Worm (Caenorhabditis elegans): Measurements from ENCODE around the gene tag-266.

Gene tag-266

DNA sequence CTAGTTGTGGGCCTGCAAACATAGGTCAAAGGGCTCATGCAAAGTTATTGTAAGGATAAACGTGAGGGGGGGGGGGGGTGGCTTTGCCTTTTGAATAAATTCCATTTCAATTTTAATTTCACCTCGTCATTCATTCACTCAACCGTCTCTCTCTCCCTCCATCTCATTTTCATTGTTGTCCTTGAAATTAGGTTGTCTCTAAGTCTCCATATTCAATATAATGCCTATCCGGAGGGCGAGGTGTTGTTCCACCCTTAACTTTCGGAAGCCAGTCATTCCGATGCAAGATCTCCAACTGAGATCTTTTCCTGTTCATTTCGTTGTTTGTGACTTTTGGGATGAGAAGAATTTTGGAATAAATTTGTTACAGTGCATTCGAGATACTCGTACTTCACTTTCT is 17.2 kb upstream of the tag-266 start:
- TF ChIP-seq pqm-1 (tag; optimal IDR thresholded peaks at IDR 0.05), result no peak
- no peak for TF ChIP-seq lsy-12 (tag; optimal IDR thresholded peaks at IDR 0.05)
- TF ChIP-seq fkh-10 (GFP tag; optimal IDR thresholded peaks at IDR 0.05), result no peak
- TF ChIP-seq ZK546.5 (tag; optimal IDR thresholded peaks at IDR 0.05), result no peak
- peak; percentile 57 for TF ChIP-seq nhr-25 (tag; optimal IDR thresholded peaks at IDR 0.05)

DNA sequence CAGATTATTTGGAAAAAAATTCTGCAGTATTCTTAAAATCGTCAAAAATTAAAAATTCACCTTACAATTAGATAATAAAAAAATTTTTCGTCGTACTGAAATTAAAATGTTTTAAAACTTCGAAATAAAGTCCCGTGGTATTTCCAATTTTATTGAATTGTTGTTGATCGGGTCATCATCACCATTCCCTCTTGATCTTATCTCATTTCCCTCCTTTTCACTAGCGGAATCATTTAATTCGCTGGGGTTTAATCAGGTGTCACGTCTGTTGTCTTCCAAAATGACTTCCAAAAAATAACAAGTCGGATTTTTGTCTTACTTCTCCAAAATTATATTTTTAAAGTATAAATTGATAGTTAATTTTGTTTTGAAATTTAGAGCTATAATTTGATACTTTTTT is 16.6 kb upstream of the tag-266 start:
- TF ChIP-seq elt-1 (tag; optimal IDR thresholded peaks at IDR 0.05) (peak; percentile 56), lin-39 (tag; optimal IDR thresholded peaks at IDR 0.05) (no peak)

DNA sequence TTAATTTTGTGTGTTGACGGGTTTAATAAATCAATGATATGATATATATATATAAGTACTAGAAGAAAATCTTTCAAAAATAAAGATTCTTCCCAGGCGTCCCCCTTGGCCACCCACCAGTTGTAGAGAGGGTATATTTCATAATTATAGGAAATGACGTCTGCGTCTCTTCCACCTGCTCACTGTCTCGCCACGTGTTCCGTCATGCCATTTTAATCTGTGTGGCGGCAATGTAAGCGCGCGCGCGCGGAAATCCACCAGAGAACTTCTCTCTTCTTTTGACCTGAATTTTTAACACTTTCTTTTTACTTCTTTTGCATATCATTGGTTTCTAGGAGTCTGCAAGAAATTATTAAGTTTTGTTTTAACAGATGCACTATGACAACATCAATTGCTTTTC is 14.3 kb upstream of the tag-266 start:
- no peak for TF ChIP-seq snpc-4 (tag; optimal IDR thresholded peaks at IDR 0.05)
- TF ChIP-seq lin-15B (tag; optimal IDR thresholded peaks at IDR 0.05), result no peak
- TF ChIP-seq nhr-25 (tag; optimal IDR thresholded peaks at IDR 0.05), result no peak
- peak; percentile 52 for TF ChIP-seq nhr-23 (tag; optimal IDR thresholded peaks at IDR 0.05)
- no peak for TF ChIP-seq nhr-76 (tag; optimal IDR thresholded peaks at IDR 0.05)
- TF ChIP-seq nfya-1 (tag; optimal IDR thresholded peaks at IDR 0.05; ENCODE audit: insufficient read depth), result no peak
- TF ChIP-seq nhr-237 (tag; optimal IDR thresholded peaks at IDR 0.05), result no peak

DNA sequence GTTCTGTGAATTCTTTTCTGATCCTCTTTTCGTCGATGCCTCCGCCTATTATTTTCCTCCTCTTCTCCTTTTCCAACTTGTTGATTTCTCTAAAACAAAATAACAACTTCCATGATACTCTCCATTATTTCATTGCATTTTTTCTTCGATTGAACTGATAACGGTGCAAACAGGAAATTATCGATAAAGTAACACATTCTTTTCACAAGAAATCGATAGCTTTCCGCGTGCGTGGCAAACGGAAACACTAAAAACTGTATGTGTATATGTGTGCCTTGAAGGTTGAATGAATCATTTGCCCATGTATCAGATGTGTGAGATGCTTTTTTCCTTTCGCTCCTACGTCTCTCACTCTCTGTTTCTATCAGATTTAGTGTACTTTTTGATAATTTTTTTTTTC is 11.6 kb upstream of the tag-266 start:
- TF ChIP-seq pqm-1 (tag; optimal IDR thresholded peaks at IDR 0.05), result peak; percentile 76
- TF ChIP-seq elt-2 (tag; optimal IDR thresholded peaks at IDR 0.05), result peak; percentile 71
- TF ChIP-seq ceh-28 (tag; optimal IDR thresholded peaks at IDR 0.05), result peak; percentile 52
- peak; percentile 48 for TF ChIP-seq nhr-25 (tag; optimal IDR thresholded peaks at IDR 0.05)
- TF ChIP-seq tbx-2 (tag; optimal IDR thresholded peaks at IDR 0.05), result no peak
- TF ChIP-seq jun-1 (tag; optimal IDR thresholded peaks at IDR 0.05), result peak; percentile 54

DNA sequence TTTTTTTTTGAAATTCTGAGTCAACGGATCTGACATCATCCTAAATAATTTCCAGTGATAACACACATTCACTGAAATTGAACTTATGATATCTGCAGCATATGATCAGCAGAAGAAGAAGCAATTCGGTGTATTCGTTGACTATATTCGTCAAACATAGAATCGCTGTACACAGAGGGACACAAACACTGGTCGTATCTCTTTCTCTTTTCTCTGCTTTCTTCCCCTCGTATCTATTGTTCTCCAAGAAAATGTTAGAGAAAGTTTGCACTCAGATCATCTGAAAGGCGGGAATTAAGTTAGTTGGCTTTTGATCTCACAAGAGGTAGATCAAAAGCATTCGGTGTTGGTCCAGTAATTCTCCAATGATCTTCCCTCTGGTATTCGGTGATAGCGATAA is 10.5 kb upstream of the tag-266 start:
- TF ChIP-seq nhr-25 (tag; optimal IDR thresholded peaks at IDR 0.05) (peak; percentile 57), R02D3.7 (tag; optimal IDR thresholded peaks at IDR 0.05) (no peak)

DNA sequence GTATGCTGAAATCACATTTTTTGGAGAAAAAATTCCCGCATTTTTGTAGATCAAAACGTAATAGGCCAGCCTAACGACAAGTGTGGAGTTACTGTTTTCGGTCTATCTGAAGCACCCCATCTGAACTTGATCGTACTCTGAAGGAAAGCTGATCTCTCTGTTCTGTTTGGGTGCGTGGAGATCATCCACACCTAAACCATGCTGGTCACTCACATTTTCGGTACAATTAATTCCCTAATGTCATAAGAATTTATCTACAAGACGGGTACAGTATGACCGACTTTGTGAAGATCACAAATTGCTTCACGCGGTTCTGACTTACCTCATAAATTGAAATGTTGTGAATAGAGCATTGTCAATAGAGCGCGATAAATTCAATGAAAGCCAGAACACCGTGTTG is 9.9 kb upstream of the tag-266 start:
- TF ChIP-seq daf-12 (tag; optimal IDR thresholded peaks at IDR 0.05), result no peak
- no peak for TF ChIP-seq lin-39 (tag; optimal IDR thresholded peaks at IDR 0.05)
- no peak for TF ChIP-seq ZK546.5 (tag; optimal IDR thresholded peaks at IDR 0.05)
- TF ChIP-seq unc-62 (GFP tag; optimal IDR thresholded peaks at IDR 0.05), result no peak
- TF ChIP-seq lsy-12 (tag; optimal IDR thresholded peaks at IDR 0.05), result no peak
- no peak for TF ChIP-seq sea-2 (GFP tag; optimal IDR thresholded peaks at IDR 0.05)
- TF ChIP-seq ztf-4 (tag; optimal IDR thresholded peaks at IDR 0.05), result no peak
- no peak for TF ChIP-seq nfya-1 (tag; optimal IDR thresholded peaks at IDR 0.05; ENCODE audit: insufficient read depth)
- no peak for TF ChIP-seq ceh-28 (tag; optimal IDR thresholded peaks at IDR 0.05)
- no peak for TF ChIP-seq pqm-1 (tag; optimal IDR thresholded peaks at IDR 0.05)
- no peak for TF ChIP-seq mml-1 (tag; optimal IDR thresholded peaks at IDR 0.05)
- TF ChIP-seq nhr-237 (tag; optimal IDR thresholded peaks at IDR 0.05), result no peak
- TF ChIP-seq nhr-23 (tag; optimal IDR thresholded peaks at IDR 0.05), result no peak
- TF ChIP-seq nhr-77 (tag; optimal IDR thresholded peaks at IDR 0.05), result no peak
- TF ChIP-seq nhr-28 (tag; optimal IDR thresholded peaks at IDR 0.05), result no peak
- no peak for TF ChIP-seq nhr-43 (tag; optimal IDR thresholded peaks at IDR 0.05; ENCODE audit: poor library complexity, severe bottlenecking)
- no peak for TF ChIP-seq elt-2 (tag; optimal IDR thresholded peaks at IDR 0.05)

DNA sequence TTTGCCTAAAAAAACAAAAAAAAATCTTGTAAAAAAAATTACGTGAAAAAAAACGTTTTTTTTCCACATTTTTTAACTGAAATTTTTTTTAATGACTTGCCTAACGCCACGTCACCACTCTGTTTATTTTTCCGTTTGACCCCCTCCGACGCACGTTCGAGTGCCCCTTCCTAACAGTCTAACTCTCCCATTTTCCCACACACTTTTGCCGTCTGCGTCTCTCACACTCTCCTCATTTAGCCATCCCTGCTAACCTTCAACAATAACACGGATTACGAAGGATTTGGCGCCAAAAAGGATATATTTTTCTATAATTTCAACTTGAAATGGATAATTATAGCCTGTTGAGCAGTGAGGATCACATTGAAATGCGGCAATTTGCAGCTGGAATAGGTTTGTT is 7.2 kb upstream of the tag-266 start:
- TF ChIP-seq elt-1 (tag; optimal IDR thresholded peaks at IDR 0.05) (no peak), skn-1 (tag; optimal IDR thresholded peaks at IDR 0.05) (no peak), mdl-1 (tag; optimal IDR thresholded peaks at IDR 0.05) (no peak), pqm-1 (tag; optimal IDR thresholded peaks at IDR 0.05) (no peak), aly-2 (tag; optimal IDR thresholded peaks at IDR 0.05) (no peak), egl-5 (tag; optimal IDR thresholded peaks at IDR 0.05) (no peak), elt-2 (tag; optimal IDR thresholded peaks at IDR 0.05) (no peak), pha-4 (tag; optimal IDR thresholded peaks at IDR 0.05) (peak; percentile 78), eor-1 (tag; optimal IDR thresholded peaks at IDR 0.05) (no peak), nhr-25 (tag; optimal IDR thresholded peaks at IDR 0.05) (no peak), nhr-12 (tag; optimal IDR thresholded peaks at IDR 0.05) (no peak), nhr-77 (tag; optimal IDR thresholded peaks at IDR 0.05) (no peak), unc-39 (tag; optimal IDR thresholded peaks at IDR 0.05) (no peak), tbx-2 (tag; optimal IDR thresholded peaks at IDR 0.05) (no peak), nhr-23 (tag; optimal IDR thresholded peaks at IDR 0.05) (peak; percentile 19), elt-3 (tag; optimal IDR thresholded peaks at IDR 0.05) (no peak), egl-27 (tag; optimal IDR thresholded peaks at IDR 0.05) (no peak), ceh-28 (tag; optimal IDR thresholded peaks at IDR 0.05) (no peak), nhr-76 (tag; optimal IDR thresholded peaks at IDR 0.05) (no peak), ceh-16 (tag; optimal IDR thresholded peaks at IDR 0.05) (no peak), nhr-43 (tag; optimal IDR thresholded peaks at IDR 0.05; ENCODE audit: poor library complexity, severe bottlenecking) (no peak), fkh-10 (GFP tag; optimal IDR thresholded peaks at IDR 0.05) (no peak), sea-2 (GFP tag; optimal IDR thresholded peaks at IDR 0.05) (no peak), lin-39 (tag; optimal IDR thresholded peaks at IDR 0.05) (no peak), nhr-237 (tag; optimal IDR thresholded peaks at IDR 0.05) (no peak), hmg-11 (tag; optimal IDR thresholded peaks at IDR 0.05) (peak; percentile 47), nfya-1 (tag; optimal IDR thresholded peaks at IDR 0.05; ENCODE audit: insufficient read depth) (peak; percentile 26), mml-1 (tag; optimal IDR thresholded peaks at IDR 0.05) (no peak), nhr-28 (tag; optimal IDR thresholded peaks at IDR 0.05) (no peak)
